Fruit fly (Drosophila melanogaster) whole organism, embryonic: ENCODE measurements around the gene Acp29AB.
A peak's percentile ranks its signal among the peaks of the same experiment; 100 is the strongest.

Source experiments
- Asciz ChIP-seq: fragments of 200-800 bp; sonication (Bioruptor generic); optimal IDR thresholded peaks from 2 replicates; lab custom pipeline; 2017; ENCODE audit warnings: missing biosample characterization, mild to moderate bottlenecking, missing genetic modification characterization, missing genetic modification reagents
- CG10321 ChIP-seq: fragments of 200-800 bp; sonication (Bioruptor generic); IDR thresholded peaks from 2 replicates; pipeline ENCODE4 v1.3.6; 2022; ENCODE audit warnings: missing biosample characterization, missing genetic modification characterization
- CG10979 ChIP-seq: fragments of 200-800 bp; sonication (Bioruptor generic); optimal IDR thresholded peaks from 2 replicates; lab custom pipeline; 2018; ENCODE audit warnings: missing biosample characterization, mild to moderate bottlenecking, missing genetic modification characterization, moderate library complexity
- CG11085 ChIP-seq: fragments of 200-800 bp; sonication (Bioruptor generic); IDR thresholded peaks from 2 replicates; pipeline ENCODE4 v1.3.6; 2022; ENCODE audit warnings: missing biosample characterization, missing genetic modification characterization
- CG12299 ChIP-seq: fragments of 200-800 bp; sonication (Bioruptor generic); optimal IDR thresholded peaks from 2 replicates; lab custom pipeline; 2018; ENCODE audit warnings: missing biosample characterization, mild to moderate bottlenecking, missing genetic modification characterization
- CG15479 ChIP-seq: fragments of 200-800 bp; sonication (Bioruptor generic); optimal IDR thresholded peaks from 3 replicates; lab custom pipeline; 2019; ENCODE audit warnings: missing biosample characterization, mild to moderate bottlenecking, missing genetic modification characterization, moderate library complexity
- CG16863 ChIP-seq: fragments of 200-800 bp; sonication (Bioruptor generic); optimal IDR thresholded peaks from 3 replicates; lab custom pipeline; 2016; ENCODE audit warnings: missing biosample characterization, missing genetic modification characterization
- CG17385 ChIP-seq: fragments of 200-800 bp; sonication (Bioruptor generic); optimal IDR thresholded peaks from 3 replicates; lab custom pipeline; 2018; ENCODE audit warnings: missing biosample characterization, mild to moderate bottlenecking, missing genetic modification characterization
- CG18011 ChIP-seq: fragments of 200-800 bp; sonication (Bioruptor generic); optimal IDR thresholded peaks from 2 replicates; lab custom pipeline; 2017; ENCODE audit warnings: missing biosample characterization, missing genetic modification characterization, mild to moderate bottlenecking, moderate library complexity, missing genotype
- CG18764 ChIP-seq: fragments of 200-800 bp; sonication (Bioruptor generic); optimal IDR thresholded peaks from 3 replicates; lab custom pipeline; 2016; ENCODE audit warnings: missing biosample characterization, missing genetic modification characterization
- CG2889 ChIP-seq: fragments of 200-800 bp; sonication (Bioruptor generic); IDR thresholded peaks from 3 replicates; pipeline ENCODE4 v1.3.6; 2022; ENCODE audit warnings: missing biosample characterization, missing genetic modification characterization
- CG32532 ChIP-seq: fragments of 200-800 bp; sonication (Bioruptor generic); IDR thresholded peaks from 2 replicates; pipeline ENCODE4 v1.3.6; 2022; ENCODE audit warnings: missing biosample characterization, missing genetic modification characterization
- CG3281 ChIP-seq: fragments of 200-800 bp; sonication (Bioruptor generic); optimal IDR thresholded peaks from 3 replicates; lab custom pipeline; 2017; ENCODE audit warnings: missing biosample characterization, mild to moderate bottlenecking, missing genetic modification characterization
- CG6272 ChIP-seq: fragments of 200-800 bp; sonication (Bioruptor generic); IDR thresholded peaks from 2 replicates; pipeline ENCODE4 v1.3.6; 2022; ENCODE audit warnings: missing biosample characterization, missing genetic modification characterization
- CG6813 ChIP-seq: fragments of 200-800 bp; sonication (Bioruptor generic); optimal IDR thresholded peaks from 2 replicates; lab custom pipeline; 2017; ENCODE audit warnings: missing biosample characterization, missing genetic modification characterization, mild to moderate bottlenecking, moderate library complexity, missing genetic modification reagents
- CG7928 ChIP-seq: fragments of 200-800 bp; sonication (Bioruptor generic); optimal IDR thresholded peaks from 2 replicates; lab custom pipeline; 2017; ENCODE audit warnings: missing biosample characterization, mild to moderate bottlenecking, missing genetic modification characterization
- CG8765 ChIP-seq: fragments of 200-800 bp; sonication (Bioruptor generic); IDR thresholded peaks from 2 replicates; pipeline ENCODE4 v1.3.6; 2022; ENCODE audit warnings: missing biosample characterization, missing genetic modification characterization
- D ChIP-seq, 2 experiments: fragments of 200-800 bp in 1 of 2; fragments of >200 bp in 1 of 2; sonication (Bioruptor generic) in 1 of 2; optimal IDR thresholded peaks; 2 replicates in 1 of 2; 3 replicates in 1 of 2; lab custom pipeline; 2017; ENCODE audit warnings: mild to moderate bottlenecking in 1 of 2, missing biosample characterization in 1 of 2, missing genetic modification characterization in 1 of 2, missing genetic modification reagents in 1 of 2
- D19A ChIP-seq: fragments of 200-800 bp; optimal IDR thresholded peaks from 3 replicates; lab custom pipeline; 2019; ENCODE audit warnings: missing biosample characterization, mild to moderate bottlenecking, missing genetic modification characterization, moderate library complexity
- Doc3 ChIP-seq: fragments of 200-800 bp; sonication (Bioruptor generic); IDR thresholded peaks from 3 replicates; pipeline ENCODE4 v1.3.6; 2022; ENCODE audit warnings: missing biosample characterization, missing genetic modification characterization; ENCODE audit not compliant: partially characterized antibody
- Fer3 ChIP-seq: fragments of 200-800 bp; sonication (Bioruptor generic); optimal IDR thresholded peaks from 2 replicates; lab custom pipeline; 2018; ENCODE audit warnings: missing biosample characterization, mild to moderate bottlenecking, missing genetic modification characterization, moderate library complexity
- HHEX ChIP-seq: fragments of 200-800 bp; sonication (Bioruptor generic); optimal IDR thresholded peaks from 3 replicates; lab custom pipeline; 2017; ENCODE audit warnings: missing biosample characterization, mild to moderate bottlenecking, missing genetic modification characterization, missing genetic modification reagents
- Lpt ChIP-seq: fragments of >200 bp; optimal IDR thresholded peaks from 2 replicates; lab custom pipeline; 2018; ENCODE audit warnings: missing biosample characterization, missing genetic modification characterization
- Max ChIP-seq: fragments of 200-800 bp; sonication (Bioruptor generic); optimal IDR thresholded peaks from 2 replicates; lab custom pipeline; 2016; ENCODE audit warnings: missing biosample characterization, mild to moderate bottlenecking, missing genetic modification characterization
- Mrtf ChIP-seq: fragments of 200-800 bp; sonication (Bioruptor generic); IDR thresholded peaks from 3 replicates; pipeline ENCODE4 v1.3.6; 2022; ENCODE audit warnings: missing biosample characterization, missing genetic modification characterization
- Nf-YC ChIP-seq: fragments of 200-800 bp; optimal IDR thresholded peaks from 3 replicates; lab custom pipeline; 2019; ENCODE audit warnings: missing biosample characterization, mild to moderate bottlenecking, missing genetic modification characterization, moderate library complexity
- Opbp ChIP-seq: fragments of 200-800 bp; sonication (Bioruptor generic); IDR thresholded peaks from 3 replicates; pipeline ENCODE4 v1.3.6; 2022; ENCODE audit warnings: missing biosample characterization, missing genetic modification characterization; ENCODE audit not compliant: partially characterized antibody
- Scr ChIP-seq: fragments of 200-800 bp; sonication (Bioruptor generic); IDR thresholded peaks from 2 replicates; pipeline ENCODE4 v1.3.6; 2022; ENCODE audit warnings: missing biosample characterization, missing genetic modification characterization; ENCODE audit not compliant: partially characterized antibody
- Six4 ChIP-seq: fragments of 200-800 bp; sonication (Bioruptor generic); optimal IDR thresholded peaks from 2 replicates; lab custom pipeline; 2016; ENCODE audit warnings: missing biosample characterization, missing genetic modification characterization
- Taf1 ChIP-seq: fragments of 200-800 bp; sonication (Bioruptor generic); IDR thresholded peaks from 2 replicates; pipeline ENCODE4 v1.3.6; 2022; ENCODE audit warnings: missing biosample characterization, missing genetic modification characterization
- ab ChIP-seq: fragments of 200-800 bp; sonication (Bioruptor generic); optimal IDR thresholded peaks from 2 replicates; lab custom pipeline; 2016; ENCODE audit warnings: missing biosample characterization, missing genetic modification characterization
- az2 ChIP-seq: fragments of 200-800 bp; sonication (Bioruptor generic); optimal IDR thresholded peaks from 3 replicates; lab custom pipeline; 2016; ENCODE audit warnings: missing biosample characterization, missing genetic modification characterization
- bcd ChIP-seq: fragments of 200-800 bp; sonication (Bioruptor generic); optimal IDR thresholded peaks from 2 replicates; lab custom pipeline; 2017; ENCODE audit warnings: missing biosample characterization, mild to moderate bottlenecking, missing genetic modification characterization
- chn ChIP-seq: fragments of 200-800 bp; sonication (Bioruptor generic); optimal IDR thresholded peaks from 2 replicates; lab custom pipeline; 2016; ENCODE audit warnings: missing biosample characterization, missing genetic modification characterization
- dati ChIP-seq: fragments of 200-800 bp; sonication (Bioruptor generic); IDR thresholded peaks from 2 replicates; pipeline ENCODE4 v1.3.6; 2022; ENCODE audit warnings: missing biosample characterization, missing genetic modification characterization
- dysf ChIP-seq: fragments of 200-800 bp; sonication (Bioruptor generic); IDR thresholded peaks from 3 replicates; pipeline ENCODE4 v1.3.6; 2022; ENCODE audit warnings: missing biosample characterization, missing genetic modification characterization
- exex ChIP-seq: fragments of 200-800 bp; sonication (Bioruptor generic); optimal IDR thresholded peaks from 4 replicates; lab custom pipeline; 2018; ENCODE audit warnings: missing biosample characterization, mild to moderate bottlenecking, missing genetic modification characterization, moderate library complexity
- eyg ChIP-seq: fragments of 200-800 bp; sonication (Bioruptor generic); optimal IDR thresholded peaks from 3 replicates; lab custom pipeline; 2016; ENCODE audit warnings: missing biosample characterization, missing genetic modification characterization
- hb ChIP-seq: fragments of 200-800 bp; sonication (Bioruptor generic); IDR thresholded peaks from 3 replicates; pipeline ENCODE4 v1.3.6; 2022; ENCODE audit warnings: missing biosample characterization, missing genetic modification characterization; ENCODE audit not compliant: partially characterized antibody
- hth ChIP-seq: fragments of >200 bp; optimal IDR thresholded peaks from 2 replicates; lab custom pipeline; 2017; ENCODE audit warnings: inconsistent platforms
- nerfin-2 ChIP-seq: fragments of 200-800 bp; sonication (Bioruptor generic); IDR thresholded peaks from 2 replicates; pipeline ENCODE4 v1.3.6; 2022; ENCODE audit warnings: missing biosample characterization, missing genetic modification characterization; ENCODE audit not compliant: partially characterized antibody
- nom ChIP-seq: fragments of 200-800 bp; sonication (Bioruptor generic); optimal IDR thresholded peaks from 2 replicates; lab custom pipeline; 2017; ENCODE audit warnings: missing biosample characterization, missing genetic modification characterization, mild to moderate bottlenecking, moderate library complexity, missing genetic modification reagents
- onecut ChIP-seq: fragments of 200-800 bp; sonication (Bioruptor generic); IDR thresholded peaks from 2 replicates; pipeline ENCODE4 v1.3.6; 2022; ENCODE audit warnings: missing biosample characterization, missing genetic modification characterization
- pho ChIP-seq: fragments of 200-800 bp; sonication (Bioruptor generic); optimal IDR thresholded peaks from 2 replicates; lab custom pipeline; 2016; ENCODE audit warnings: missing biosample characterization, missing genetic modification characterization
- prd ChIP-seq, 3 experiments: fragments of >200 bp in 2 of 3; fragments of 200-800 bp in 1 of 3; sonication (Bioruptor generic) in 1 of 3; optimal IDR thresholded peaks in 2 of 3; IDR thresholded peaks in 1 of 3; 2 replicates in 2 of 3; 3 replicates in 1 of 3; pipeline versions ENCODE4 v1.3.6 to Lab custom; 2017 to 2022; ENCODE audit warnings: missing biosample characterization in 1 of 3, missing genetic modification characterization in 1 of 3
- twi ChIP-seq: fragments of 200-800 bp; optimal IDR thresholded peaks from 2 replicates; lab custom pipeline; 2019; ENCODE audit warnings: missing biosample characterization, mild to moderate bottlenecking, missing genetic modification characterization, moderate library complexity
- vnd ChIP-seq: fragments of 200-800 bp; sonication (Bioruptor generic); IDR thresholded peaks from 3 replicates; pipeline ENCODE4 v1.3.6; 2022; ENCODE audit warnings: missing biosample characterization, missing genetic modification characterization; ENCODE audit not compliant: partially characterized antibody
- zfh1 ChIP-seq: fragments of 200-800 bp; sonication (Bioruptor generic); IDR thresholded peaks from 3 replicates; pipeline ENCODE4 v1.3.6; 2022; ENCODE audit warnings: missing biosample characterization, missing genetic modification characterization

Acp29AB gene

DNA sequence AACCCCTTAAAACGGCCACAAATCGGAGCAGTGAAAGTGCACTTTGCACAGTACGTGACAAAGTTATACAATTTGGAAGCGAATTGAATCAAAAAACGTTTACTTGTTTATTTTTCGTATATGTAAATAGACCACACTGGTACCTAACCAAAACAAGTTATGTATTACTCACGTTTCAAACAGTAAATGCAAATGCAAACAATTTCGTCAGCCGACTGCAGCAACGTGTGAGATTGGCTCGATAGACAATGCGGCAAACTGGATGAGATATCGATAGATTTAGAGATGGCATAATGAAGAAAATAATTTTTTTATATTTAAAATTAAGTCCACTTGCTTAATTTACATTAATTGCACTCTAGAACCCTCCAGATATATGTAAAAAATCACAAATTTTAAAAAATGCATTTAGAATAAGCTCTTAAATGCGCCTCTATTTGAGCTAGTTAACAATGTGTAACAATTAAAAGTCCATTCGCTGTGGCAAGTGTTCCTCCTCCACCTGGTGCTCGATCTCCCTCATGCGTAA, 11.4 kb downstream of the Acp29AB start, which contains the start of gene AlaRS (continued):
- TF ChIP-seq ab (GFP tag; lab: Kevin White, UChicago) (no peak), onecut (GFP tag; lab: Robert Waterston, UW) (peak; percentile 10; the same call in 1 of the 2 replicates), Taf1 (GFP tag; lab: Robert Waterston, UW) (no peak), CG15479 (no peak), CG6272 (GFP tag; lab: Robert Waterston, UW) (no peak), dysf (GFP tag; lab: Robert Waterston, UW) (no peak; the same call in 2 of the 3 replicates), CG11085 (no peak), bcd (GFP tag; lab: Kevin White, UChicago) (peak; percentile 29), Opbp (GFP tag; lab: Robert Waterston, UW) (peak; percentile 50; the same call in 1 of the 3 replicates), HHEX (GFP tag; lab: Kevin White, UChicago) (peak; percentile 15), hb (GFP tag; lab: Robert Waterston, UW) (peak; percentile 45; the same call in 1 of the 3 replicates), az2 (GFP tag; lab: Kevin White, UChicago) (no peak), D (optimal IDR thresholded peaks at IDR 0.05; lab: Kevin White, UChicago) (no peak), D (GFP tag; optimal IDR thresholded peaks at IDR 0.05; lab: Kevin White, UChicago) (peak; percentile 19), CG16863 (GFP tag; lab: Kevin White, UChicago) (no peak), CG10321 (no peak), CG8765 (GFP tag; lab: Robert Waterston, UW) (no peak), Nf-YC (tag; lab: Kevin White, UChicago) (peak; percentile 40), Mrtf (GFP tag; lab: Robert Waterston, UW) (no peak), Six4 (GFP tag; lab: Kevin White, UChicago) (peak; percentile 18), CG32532 (GFP tag; lab: Robert Waterston, UW) (no peak; the same call in 1 of the 2 replicates), prd (optimal IDR thresholded peaks at IDR 0.05; lab: Kevin White, UChicago) (no peak), prd (GFP tag; IDR thresholded peaks at IDR 0.05; lab: Robert Waterston, UW) (0 out of 3 replicates have a peak, but pooled peaks have one; percentile 7), Lpt (no peak), nerfin-2 (peak; percentile 36; the same call in 1 of the 2 replicates), vnd (GFP tag; lab: Robert Waterston, UW) (peak; percentile 47; the same call in 2 of the 3 replicates), Fer3 (peak; percentile 12), chn (no peak), CG2889 (no peak), CG10979 (tag; lab: Kevin White, UChicago) (peak; percentile 30), CG3281 (peak; percentile 49), CG18764 (GFP tag; lab: Kevin White, UChicago) (peak; percentile 7), eyg (GFP tag; lab: Kevin White, UChicago) (no peak), dati (GFP tag; lab: Robert Waterston, UW) (no peak), twi (tag; lab: Kevin White, UChicago) (no peak), hth (lab: Kevin White, UChicago) (no peak), D19A (peak; percentile 19), CG7928 (GFP tag; lab: Kevin White, UChicago) (no peak), zfh1 (peak; percentile 16; the same call in 1 of the 3 replicates), pho (GFP tag; lab: Kevin White, UChicago) (no peak), Scr (GFP tag; lab: Robert Waterston, UW) (peak; percentile 75), Max (peak; percentile 36), CG12299 (no peak), Doc3 (GFP tag; lab: Robert Waterston, UW) (peak; percentile 73), CG17385 (GFP tag; lab: Kevin White, UChicago) (peak; percentile 37), CG18011 (GFP tag; lab: Kevin White, UChicago) (no peak), CG6813 (peak; percentile 3), Asciz (peak; percentile 16), nom (GFP tag; lab: Kevin White, UChicago) (peak; percentile 34), exex (tag; lab: Kevin White, UChicago) (peak; percentile 5)
